Fruit fly (Drosophila melanogaster) whole organism, prepupa: Measurements from ENCODE around the gene Atg1.
A peak's percentile ranks its signal among the peaks of the same experiment; 100 is the strongest.

ENCODE experiments used
- CG10631 ChIP-seq: fragments of 200-800 bp; sonication (Bioruptor generic); optimal IDR thresholded peaks from 2 replicates; lab custom pipeline; 2016; ENCODE audit warnings: missing biosample characterization, missing genetic modification characterization
- CG10669 ChIP-seq: fragments of 200-800 bp; sonication (Bioruptor generic); optimal IDR thresholded peaks from 3 replicates; lab custom pipeline; 2018; ENCODE audit warnings: missing biosample characterization, mild to moderate bottlenecking, missing genetic modification characterization, moderate library complexity
- CG11294 ChIP-seq: fragments of 200-800 bp; sonication (Bioruptor generic); IDR thresholded peaks from 2 replicates; pipeline ENCODE4 v1.3.6; 2022; ENCODE audit warnings: missing biosample characterization, missing genetic modification characterization
- CG11762 ChIP-seq: fragments of 200-800 bp; sonication (Bioruptor generic); optimal IDR thresholded peaks from 3 replicates; lab custom pipeline; 2016; ENCODE audit warnings: missing biosample characterization, missing genetic modification characterization; ENCODE audit not compliant: insufficient read depth
- CG11902 ChIP-seq: fragments of 200-800 bp; sonication (Bioruptor generic); optimal IDR thresholded peaks from 3 replicates; lab custom pipeline; 2016; ENCODE audit warnings: missing biosample characterization, missing genetic modification characterization
- CG15336 ChIP-seq: fragments of 200-800 bp; sonication (Bioruptor generic); IDR thresholded peaks from 2 replicates; pipeline ENCODE4 v1.3.6; 2022; ENCODE audit warnings: missing biosample characterization, missing genetic modification characterization
- CG1621 ChIP-seq: fragments of 200-800 bp; sonication (Bioruptor generic); optimal IDR thresholded peaks from 3 replicates; lab custom pipeline; 2018; ENCODE audit warnings: missing biosample characterization, mild to moderate bottlenecking, missing genetic modification characterization
- CG16779 ChIP-seq: fragments of 200-800 bp; sonication (Bioruptor generic); optimal IDR thresholded peaks from 3 replicates; lab custom pipeline; 2017; ENCODE audit warnings: missing biosample characterization, mild to moderate bottlenecking, missing genetic modification characterization
- CG3032 ChIP-seq: fragments of 200-800 bp; optimal IDR thresholded peaks from 2 replicates; lab custom pipeline; 2019; ENCODE audit warnings: missing biosample characterization, mild to moderate bottlenecking, missing genetic modification characterization, moderate library complexity
- CG31627 ChIP-seq: fragments of 200-800 bp; sonication (Bioruptor generic); optimal IDR thresholded peaks from 3 replicates; lab custom pipeline; 2016; ENCODE audit warnings: missing biosample characterization, missing genetic modification characterization
- CG34406 ChIP-seq: fragments of 200-800 bp; sonication (Bioruptor generic); optimal IDR thresholded peaks from 3 replicates; lab custom pipeline; 2016; ENCODE audit warnings: missing biosample characterization, missing genetic modification characterization
- CG3919 ChIP-seq: fragments of 200-800 bp; sonication (Bioruptor generic); optimal IDR thresholded peaks from 3 replicates; lab custom pipeline; 2016; ENCODE audit warnings: missing biosample characterization, missing genetic modification characterization
- CG6808 ChIP-seq: fragments of 200-800 bp; sonication (Bioruptor generic); optimal IDR thresholded peaks from 3 replicates; lab custom pipeline; 2017; ENCODE audit warnings: missing biosample characterization, missing genetic modification characterization, mild to moderate bottlenecking, moderate library complexity, missing genetic modification reagents
- CG6854 ChIP-seq: fragments of 200-800 bp; sonication (Bioruptor generic); optimal IDR thresholded peaks from 2 replicates; lab custom pipeline; 2017; ENCODE audit warnings: missing biosample characterization, mild to moderate bottlenecking, missing genetic modification characterization
- CG8119 ChIP-seq: fragments of 200-800 bp; sonication (Bioruptor generic); IDR thresholded peaks from 3 replicates; pipeline ENCODE4 v1.3.6; 2022; ENCODE audit warnings: missing biosample characterization, missing genetic modification characterization
- CG8319 ChIP-seq: fragments of 200-800 bp; sonication (Bioruptor generic); optimal IDR thresholded peaks from 3 replicates; lab custom pipeline; 2016; ENCODE audit warnings: missing biosample characterization, missing genetic modification characterization
- CG8632 ChIP-seq: fragments of 200-800 bp; sonication (Bioruptor generic); optimal IDR thresholded peaks from 3 replicates; lab custom pipeline; 2016; ENCODE audit warnings: missing biosample characterization, missing genetic modification characterization
- CG9139 ChIP-seq: fragments of 200-800 bp; sonication (Bioruptor generic); optimal IDR thresholded peaks from 3 replicates; lab custom pipeline; 2017; ENCODE audit warnings: missing biosample characterization, mild to moderate bottlenecking, missing genetic modification characterization
- Eip75B ChIP-seq: fragments of 200-800 bp; sonication (Bioruptor generic); optimal IDR thresholded peaks from 3 replicates; lab custom pipeline; 2016; ENCODE audit warnings: missing biosample characterization, missing genetic modification characterization
- Eip78C ChIP-seq: fragments of 200-800 bp; sonication (Bioruptor generic); peaks from one replicate; lab custom pipeline; 2016; ENCODE audit warnings: missing biosample characterization, missing genetic modification characterization
- Eip93F ChIP-seq: fragments of 200-800 bp; sonication (Bioruptor generic); optimal IDR thresholded peaks from 2 replicates; lab custom pipeline; 2016; ENCODE audit warnings: missing biosample characterization, mild to moderate bottlenecking, missing genetic modification characterization
- Ets21C ChIP-seq: fragments of 200-800 bp; sonication (Bioruptor generic); optimal IDR thresholded peaks from 3 replicates; lab custom pipeline; 2016; ENCODE audit warnings: missing biosample characterization, missing genetic modification characterization
- Ets96B ChIP-seq: fragments of 200-800 bp; optimal IDR thresholded peaks from 2 replicates; lab custom pipeline; 2019; ENCODE audit warnings: missing biosample characterization, mild to moderate bottlenecking, missing genetic modification characterization, moderate library complexity
- Gug ChIP-seq: fragments of 200-800 bp; sonication (Bioruptor generic); IDR thresholded peaks from 2 replicates; pipeline ENCODE4 v1.3.6; 2022; ENCODE audit warnings: missing biosample characterization, missing genetic modification characterization
- Hr38 ChIP-seq: sonication (Bioruptor generic); optimal IDR thresholded peaks from 2 replicates; lab custom pipeline; 2016; ENCODE audit warnings: missing biosample characterization, missing genetic modification characterization
- Hr4 ChIP-seq: fragments of 200-800 bp; sonication (Bioruptor generic); optimal IDR thresholded peaks from 3 replicates; lab custom pipeline; 2016; ENCODE audit warnings: missing biosample characterization, missing genetic modification characterization
- Met ChIP-seq: fragments of 200-800 bp; sonication (Bioruptor generic); optimal IDR thresholded peaks from 3 replicates; lab custom pipeline; 2016; ENCODE audit warnings: missing biosample characterization, missing genetic modification characterization
- Smox ChIP-seq: fragments of 200-800 bp; sonication (Bioruptor generic); optimal IDR thresholded peaks from 3 replicates; lab custom pipeline; 2016; ENCODE audit warnings: missing biosample characterization, missing genetic modification characterization
- Sox102F ChIP-seq: fragments of 200-800 bp; sonication (Bioruptor generic); optimal IDR thresholded peaks from 2 replicates; lab custom pipeline; 2016; ENCODE audit warnings: missing biosample characterization, mild to moderate bottlenecking, missing genetic modification characterization
- Sox15 ChIP-seq: fragments of 200-800 bp; sonication (Bioruptor generic); optimal IDR thresholded peaks from 3 replicates; lab custom pipeline; 2016; ENCODE audit warnings: missing biosample characterization, missing genetic modification characterization
- acj6 ChIP-seq: fragments of 200-800 bp; sonication (Bioruptor generic); optimal IDR thresholded peaks from 3 replicates; lab custom pipeline; 2016; ENCODE audit warnings: missing biosample characterization, missing genetic modification characterization
- dac ChIP-seq: fragments of 200-800 bp; sonication (Bioruptor generic); optimal IDR thresholded peaks from 2 replicates; lab custom pipeline; 2017; ENCODE audit warnings: missing biosample characterization, mild to moderate bottlenecking, missing genetic modification characterization
- dsx ChIP-seq: fragments of 200-800 bp; optimal IDR thresholded peaks from 3 replicates; lab custom pipeline; 2019; ENCODE audit warnings: missing biosample characterization, mild to moderate bottlenecking, missing genetic modification characterization, moderate library complexity; ENCODE audit not compliant: poor library complexity, severe bottlenecking
- esn ChIP-seq: fragments of 200-800 bp; sonication (Bioruptor generic); optimal IDR thresholded peaks from 2 replicates; lab custom pipeline; 2016; ENCODE audit warnings: missing biosample characterization, mild to moderate bottlenecking, missing genetic modification characterization, moderate library complexity
- fd85E ChIP-seq: fragments of 200-800 bp; sonication (Bioruptor generic); optimal IDR thresholded peaks from 3 replicates; lab custom pipeline; 2016; ENCODE audit warnings: missing biosample characterization, missing genetic modification characterization
- fkh ChIP-seq: fragments of 200-800 bp; sonication (Bioruptor generic); optimal IDR thresholded peaks from 3 replicates; lab custom pipeline; 2017; ENCODE audit warnings: missing biosample characterization, mild to moderate bottlenecking, missing genetic modification characterization, moderate library complexity
- lz ChIP-seq: fragments of 200-800 bp; sonication (Bioruptor generic); optimal IDR thresholded peaks from 3 replicates; lab custom pipeline; 2016; ENCODE audit warnings: missing biosample characterization, missing genetic modification characterization
- net ChIP-seq: fragments of 200-800 bp; sonication (Bioruptor generic); optimal IDR thresholded peaks from 3 replicates; lab custom pipeline; 2016; ENCODE audit warnings: missing biosample characterization, missing genetic modification characterization
- salr ChIP-seq, 2 experiments: fragments of 200-800 bp; sonication (Bioruptor generic); optimal IDR thresholded peaks; 3 replicates each; lab custom pipeline; 2016 to 2018; ENCODE audit warnings: missing biosample characterization in 2 of 2, missing genetic modification characterization in 2 of 2, mild to moderate bottlenecking in 1 of 2
- spab ChIP-seq: fragments of 200-800 bp; sonication (Bioruptor generic); optimal IDR thresholded peaks from 2 replicates; lab custom pipeline; 2017; ENCODE audit warnings: missing biosample characterization, mild to moderate bottlenecking, missing genetic modification characterization, missing genetic modification reagents
- ss ChIP-seq, 2 experiments: fragments of 200-800 bp; sonication (Bioruptor generic); optimal IDR thresholded peaks; 2 replicates in 1 of 2; 3 replicates in 1 of 2; lab custom pipeline; 2017 to 2018; ENCODE audit warnings: mild to moderate bottlenecking in 2 of 2, missing biosample characterization in 2 of 2, missing genetic modification characterization in 2 of 2, moderate library complexity in 1 of 2

The Atg1 gene

DNA sequence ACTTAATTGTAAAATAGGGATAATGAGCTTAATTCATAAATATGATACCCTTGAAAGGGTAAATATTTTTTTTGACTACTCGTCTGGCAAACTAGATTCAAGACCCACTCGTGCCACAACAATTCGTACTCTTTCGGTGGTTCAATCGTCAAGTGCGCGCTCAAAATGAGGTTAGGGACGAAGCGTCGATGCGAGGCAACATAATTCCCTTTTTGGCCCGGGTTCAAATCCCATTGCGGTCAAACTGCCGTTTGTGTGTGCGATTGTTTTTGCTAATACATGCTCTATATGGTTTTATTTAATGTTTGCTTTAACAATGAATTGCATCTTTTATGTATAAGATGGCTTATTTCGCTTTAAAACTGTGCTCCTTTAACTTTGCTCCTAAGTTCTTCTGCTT lies 10.8 kb upstream of the Atg1 start:
- TF ChIP-seq CG15336 (GFP tag; lab: Robert Waterston, UW) (peak; percentile 11; the same call in 1 of the 2 replicates), salr (GFP tag; optimal IDR thresholded peaks at IDR 0.05; lab: Kevin White, UChicago) (no peak)

DNA sequence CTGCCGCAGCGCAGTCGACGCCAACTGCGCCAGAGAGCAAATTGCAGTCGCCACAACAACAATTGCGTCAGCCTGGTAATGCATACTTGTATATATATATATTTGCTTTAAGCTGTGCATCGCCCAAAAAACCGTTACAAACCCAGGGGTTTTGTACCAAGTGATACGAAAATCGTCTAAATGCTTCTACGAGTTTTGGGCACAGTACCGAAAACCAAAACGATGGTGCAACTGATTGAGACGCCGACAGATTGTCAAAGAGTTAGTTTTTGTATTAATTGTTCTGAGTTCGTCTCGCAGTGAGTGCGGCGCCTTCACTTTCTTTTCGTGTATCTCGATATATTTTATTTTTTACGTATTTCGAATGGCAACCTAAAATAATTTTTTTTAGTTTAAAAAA lies 9.9 kb upstream of the Atg1 start:
- TF ChIP-seq Sox102F (GFP tag; lab: Kevin White, UChicago) = no peak
- TF ChIP-seq Eip78C = no peak
- no peak for TF ChIP-seq CG10669 (GFP tag; lab: Kevin White, UChicago)
- no peak for TF ChIP-seq CG8119

DNA sequence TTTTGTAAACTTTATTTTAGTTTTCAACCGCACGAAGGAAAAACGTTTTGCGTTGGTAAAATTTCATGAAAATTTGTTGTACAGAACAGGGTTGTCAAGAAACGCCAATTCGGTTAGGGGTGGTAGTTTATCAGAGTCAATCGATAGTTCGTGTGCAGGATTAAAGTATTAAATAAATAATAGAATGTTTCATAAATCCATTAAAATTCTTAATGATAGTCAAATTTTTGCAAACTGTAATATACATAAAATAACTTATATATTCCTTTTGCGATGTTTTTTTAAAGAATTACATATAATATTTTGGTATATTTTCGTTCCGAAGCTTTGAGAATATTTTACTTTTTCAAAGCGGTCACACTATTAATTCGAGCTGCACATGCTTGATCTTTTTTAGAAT lies 9.0 kb upstream of the Atg1 start, which contains the start of the genes Sf3a2 and CG42588:
Gene Sf3a2, minus strand, starts transcription at position 113 of the 400 bp plus-strand sequence.
Gene CG42588, plus strand, starts transcription at position 348 of the 400 bp plus-strand sequence.
- TF ChIP-seq CG11762 (GFP tag; lab: Kevin White, UChicago) = peak; percentile 6
- TF ChIP-seq CG11902 (GFP tag; lab: Kevin White, UChicago) = peak; percentile 28
- TF ChIP-seq Sox15 (GFP tag; lab: Kevin White, UChicago) = peak; percentile 39
- no peak for TF ChIP-seq net (GFP tag; lab: Kevin White, UChicago)
- TF ChIP-seq lz (GFP tag; lab: Kevin White, UChicago) = peak; percentile 50
- peak; percentile 58 for TF ChIP-seq CG3032 (tag; lab: Kevin White, UChicago)
- TF ChIP-seq CG11294 (GFP tag; lab: Robert Waterston, UW) = no peak
- TF ChIP-seq esn = peak; percentile 52
- no peak for TF ChIP-seq Ets21C (GFP tag; lab: Kevin White, UChicago)
- no peak for TF ChIP-seq CG3919 (GFP tag; lab: Kevin White, UChicago)
- TF ChIP-seq dsx = no peak
- peak; percentile 60 for TF ChIP-seq CG31627 (GFP tag; lab: Kevin White, UChicago)
- TF ChIP-seq CG15336 (GFP tag; lab: Robert Waterston, UW) = 0 out of 2 replicates have a peak, but pooled peaks have one; percentile 20
- TF ChIP-seq Eip78C = no peak

DNA sequence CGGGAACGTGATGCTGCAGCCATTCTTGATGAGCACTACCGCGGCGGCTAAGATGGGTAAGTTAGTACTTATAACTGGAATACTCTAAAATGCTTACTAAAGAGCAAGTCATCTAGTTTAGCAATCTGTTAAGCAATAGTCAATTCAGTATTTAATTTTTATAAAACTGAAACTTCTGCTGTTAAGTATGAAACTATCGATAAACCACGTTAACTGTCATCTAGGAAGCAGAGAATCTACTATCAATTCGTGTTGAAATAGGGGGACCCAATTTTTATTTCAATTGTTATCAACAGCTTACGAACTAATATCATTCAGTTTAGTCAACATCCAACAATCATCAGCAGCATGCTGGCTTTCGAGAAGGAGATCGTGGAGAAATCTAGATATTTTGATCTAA lies 3.5 kb upstream of the Atg1 start, which contains the start of gene CG32110:
Gene CG32110, plus strand, starts transcription at position 301 of the 400 bp plus-strand sequence.
- TF ChIP-seq fd85E (GFP tag; lab: Kevin White, UChicago) (no peak), CG34406 (GFP tag; lab: Kevin White, UChicago) (no peak), CG8632 (no peak), CG6808 (GFP tag; lab: Kevin White, UChicago) (no peak), Smox (no peak), Eip93F (GFP tag; lab: Kevin White, UChicago) (no peak), CG11762 (GFP tag; lab: Kevin White, UChicago) (no peak), CG6854 (GFP tag; lab: Kevin White, UChicago) (no peak), CG11902 (GFP tag; lab: Kevin White, UChicago) (no peak), Ets96B (tag; lab: Kevin White, UChicago) (no peak), spab (GFP tag; lab: Kevin White, UChicago) (no peak), CG11294 (GFP tag; lab: Robert Waterston, UW) (no peak)

DNA sequence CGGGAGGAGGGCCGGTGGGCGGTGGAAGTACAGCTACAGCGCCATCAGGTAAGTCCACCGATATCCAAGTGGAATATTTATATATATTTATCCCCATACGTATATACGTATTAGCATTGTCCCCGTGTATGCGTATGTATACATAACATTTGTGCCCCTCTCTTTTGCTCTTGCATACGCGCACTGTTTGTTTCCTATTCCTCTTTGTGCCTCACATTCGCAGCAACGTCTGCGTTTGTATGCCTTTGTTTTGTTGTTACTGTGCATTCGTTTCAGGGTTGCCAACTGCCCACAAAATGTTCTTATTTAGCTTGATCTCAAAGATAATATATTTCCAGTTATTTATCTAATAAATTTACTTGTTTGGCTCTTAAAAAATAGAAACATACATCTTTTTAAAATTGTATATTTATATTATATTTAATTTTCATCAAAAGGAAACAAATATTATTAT lies 1.4 kb upstream of the Atg1 start:
- TF ChIP-seq Hr4 (peak; percentile 66), CG31627 (GFP tag; lab: Kevin White, UChicago) (peak; percentile 25), CG9139 (GFP tag; lab: Kevin White, UChicago) (no peak), CG8632 (peak; percentile 67), CG11762 (GFP tag; lab: Kevin White, UChicago) (no peak), fkh (GFP tag; lab: Kevin White, UChicago) (no peak), lz (GFP tag; lab: Kevin White, UChicago) (peak; percentile 30), Gug (GFP tag; lab: Robert Waterston, UW) (no peak), spab (GFP tag; lab: Kevin White, UChicago) (no peak), Met (GFP tag; lab: Kevin White, UChicago) (peak; percentile 56), CG1621 (tag; lab: Kevin White, UChicago) (no peak), Smox (no peak), Ets21C (GFP tag; lab: Kevin White, UChicago) (no peak), Ets96B (tag; lab: Kevin White, UChicago) (peak; percentile 59), CG11902 (GFP tag; lab: Kevin White, UChicago) (no peak), Hr38 (GFP tag; lab: Kevin White, UChicago) (no peak), CG10631 (GFP tag; lab: Kevin White, UChicago) (peak; percentile 56), CG16779 (tag; lab: Kevin White, UChicago) (peak; percentile 16), dac (GFP tag; lab: Kevin White, UChicago) (no peak), ss (GFP tag; optimal IDR thresholded peaks at IDR 0.05; lab: Kevin White, UChicago) (no peak), Eip75B (GFP tag; lab: Kevin White, UChicago) (peak; percentile 34), CG8319 (GFP tag; lab: Kevin White, UChicago) (no peak), salr (GFP tag; optimal IDR thresholded peaks at IDR 0.05; lab: Kevin White, UChicago) (no peak), CG3919 (GFP tag; lab: Kevin White, UChicago) (no peak), acj6 (GFP tag; lab: Kevin White, UChicago) (peak; percentile 54), CG8119 (peak; percentile 66; the same call in 2 of the 3 replicates)
